Fruit fly (Drosophila melanogaster) whole organism, embryonic: ENCODE measurements around the gene CG43755.

ENCODE experiments used
- Aef1 ChIP-seq: fragments of 200-800 bp; sonication (Bioruptor generic); IDR thresholded peaks from 3 replicates; pipeline ENCODE4 v1.3.6; 2022; ENCODE audit warnings: missing biosample characterization, missing genetic modification characterization
- Atf6 ChIP-seq: fragments of 200-800 bp; sonication (Bioruptor generic); IDR thresholded peaks from 2 replicates; pipeline ENCODE4 v1.3.6; 2022; ENCODE audit warnings: missing biosample characterization, missing genetic modification characterization
- CG10431 ChIP-seq: fragments of 200-800 bp; sonication (Bioruptor generic); optimal IDR thresholded peaks from 3 replicates; lab custom pipeline; 2018; ENCODE audit warnings: missing biosample characterization, mild to moderate bottlenecking, missing genetic modification characterization
- CG10565 ChIP-seq: fragments of 200-800 bp; sonication (Bioruptor generic); optimal IDR thresholded peaks from 3 replicates; lab custom pipeline; 2016; ENCODE audit warnings: missing biosample characterization, mild to moderate bottlenecking, missing genetic modification characterization
- CG10959 ChIP-seq: fragments of 200-800 bp; sonication (Bioruptor generic); IDR thresholded peaks from 2 replicates; pipeline ENCODE4 v1.3.6; 2022; ENCODE audit warnings: missing biosample characterization, missing genetic modification characterization
- CG11695 ChIP-seq: fragments of 200-800 bp; sonication (Bioruptor generic); IDR thresholded peaks from 3 replicates; pipeline ENCODE4 v1.3.6; 2022; ENCODE audit warnings: missing biosample characterization, missing genetic modification characterization
- CG12744 ChIP-seq: fragments of 200-800 bp; sonication (Bioruptor generic); optimal IDR thresholded peaks from 2 replicates; lab custom pipeline; 2016; ENCODE audit warnings: missing biosample characterization, missing genetic modification characterization
- CG15073 ChIP-seq: fragments of 200-800 bp; sonication (Bioruptor generic); optimal IDR thresholded peaks from 2 replicates; lab custom pipeline; 2016; ENCODE audit warnings: missing biosample characterization, missing genetic modification characterization
- CG17186 ChIP-seq: fragments of 200-800 bp; sonication (Bioruptor generic); optimal IDR thresholded peaks from 3 replicates; lab custom pipeline; 2017; ENCODE audit warnings: missing biosample characterization, missing genetic modification reagents, missing genetic modification characterization
- CG18476 ChIP-seq: fragments of 200-800 bp; sonication (Bioruptor generic); optimal IDR thresholded peaks from 2 replicates; lab custom pipeline; 2016; ENCODE audit warnings: missing biosample characterization, mild to moderate bottlenecking, missing genetic modification characterization
- CG32532 ChIP-seq: fragments of 200-800 bp; sonication (Bioruptor generic); IDR thresholded peaks from 2 replicates; pipeline ENCODE4 v1.3.6; 2022; ENCODE audit warnings: missing biosample characterization, missing genetic modification characterization
- CG34224 ChIP-seq: fragments of 200-800 bp; sonication (Bioruptor generic); IDR thresholded peaks from 3 replicates; pipeline ENCODE4 v1.3.6; 2022; ENCODE audit warnings: missing biosample characterization, missing genetic modification characterization; ENCODE audit not compliant: partially characterized antibody
- CG3838 ChIP-seq: fragments of 200-800 bp; sonication (Bioruptor generic); optimal IDR thresholded peaks from 3 replicates; lab custom pipeline; 2016; ENCODE audit warnings: missing biosample characterization, missing genetic modification characterization
- CG4360 ChIP-seq: fragments of 200-800 bp; sonication (Bioruptor generic); IDR thresholded peaks from 2 replicates; pipeline ENCODE4 v1.3.6; 2022; ENCODE audit warnings: missing biosample characterization, missing genetic modification characterization
- CG6765 ChIP-seq: fragments of 200-800 bp; sonication (Bioruptor generic); optimal IDR thresholded peaks from 3 replicates; lab custom pipeline; 2017; ENCODE audit warnings: missing biosample characterization, mild to moderate bottlenecking, missing genetic modification characterization
- CG6791 ChIP-seq: fragments of 200-800 bp; sonication (Bioruptor generic); IDR thresholded peaks from 3 replicates; pipeline ENCODE4 v1.3.6; 2022; ENCODE audit warnings: missing biosample characterization, missing genetic modification characterization; ENCODE audit not compliant: partially characterized antibody
- CG7357 ChIP-seq: fragments of 200-800 bp; sonication (Bioruptor generic); IDR thresholded peaks from 3 replicates; pipeline ENCODE4 v1.3.6; 2022; ENCODE audit warnings: missing biosample characterization, missing genetic modification characterization
- CG8089 ChIP-seq: fragments of 200-800 bp; sonication (Bioruptor generic); optimal IDR thresholded peaks from 3 replicates; lab custom pipeline; 2016; ENCODE audit warnings: missing biosample characterization, missing genetic modification characterization
- CG8359 ChIP-seq: fragments of 200-800 bp; sonication (Bioruptor generic); optimal IDR thresholded peaks from 2 replicates; lab custom pipeline; 2017; ENCODE audit warnings: missing biosample characterization, mild to moderate bottlenecking, missing genetic modification characterization, borderline replicate concordance
- CG8944 ChIP-seq: fragments of 200-800 bp; sonication (Bioruptor generic); optimal IDR thresholded peaks from 3 replicates; lab custom pipeline; 2016; ENCODE audit warnings: missing biosample characterization, missing genetic modification characterization
- CG9215 ChIP-seq: fragments of 200-800 bp; sonication (Bioruptor generic); IDR thresholded peaks from 2 replicates; pipeline ENCODE4 v1.3.6; 2022; ENCODE audit warnings: missing biosample characterization, missing genetic modification characterization
- CrebB ChIP-seq: fragments of 200-800 bp; sonication (Bioruptor generic); optimal IDR thresholded peaks from 3 replicates; lab custom pipeline; 2018; ENCODE audit warnings: missing biosample characterization, mild to moderate bottlenecking, missing genetic modification characterization
- Dbx ChIP-seq: fragments of 200-800 bp; sonication (Bioruptor generic); IDR thresholded peaks from 3 replicates; pipeline ENCODE4 v1.3.6; 2022; ENCODE audit warnings: missing biosample characterization, missing genetic modification characterization
- Fer1 ChIP-seq: fragments of 200-800 bp; sonication (Bioruptor generic); optimal IDR thresholded peaks from 2 replicates; lab custom pipeline; 2017; ENCODE audit warnings: missing biosample characterization, mild to moderate bottlenecking, missing genetic modification characterization
- GATAe ChIP-seq: fragments of 200-800 bp; sonication (Bioruptor generic); conservative IDR thresholded peaks from 2 replicates; pipeline ENCODE4 v1.3.6; 2022; ENCODE audit warnings: missing biosample characterization, missing genetic modification characterization
- HLH4C ChIP-seq: fragments of 200-800 bp; sonication (Bioruptor generic); IDR thresholded peaks from 3 replicates; pipeline ENCODE4 v1.3.6; 2022; ENCODE audit warnings: missing biosample characterization, missing genetic modification characterization; ENCODE audit not compliant: partially characterized antibody
- Hey ChIP-seq: fragments of 200-800 bp; sonication (Bioruptor generic); optimal IDR thresholded peaks from 3 replicates; lab custom pipeline; 2018; ENCODE audit warnings: missing biosample characterization, mild to moderate bottlenecking, missing genetic modification characterization
- MBD-R2 ChIP-seq: fragments of 200-800 bp; sonication (Bioruptor generic); IDR thresholded peaks from 2 replicates; pipeline ENCODE4 v1.3.6; 2022; ENCODE audit warnings: missing biosample characterization, missing genetic modification characterization
- Trl ChIP-seq, 3 experiments: fragments of >200 bp in 2 of 3; fragments of 200-800 bp in 1 of 3; sonication (Bioruptor generic) in 1 of 3; optimal IDR thresholded peaks; 2 replicates in 1 of 3; 3 replicates in 2 of 3; lab custom pipeline; 2016 to 2017; ENCODE audit warnings: missing biosample characterization in 1 of 3, missing genetic modification characterization in 1 of 3
- ash1 ChIP-seq: fragments of 200-800 bp; sonication (Bioruptor generic); optimal IDR thresholded peaks from 2 replicates; lab custom pipeline; 2018; ENCODE audit warnings: missing biosample characterization, mild to moderate bottlenecking, missing genetic modification characterization
- az2 ChIP-seq: fragments of 200-800 bp; sonication (Bioruptor generic); optimal IDR thresholded peaks from 3 replicates; lab custom pipeline; 2016; ENCODE audit warnings: missing biosample characterization, missing genetic modification characterization
- bigmax ChIP-seq: fragments of 200-800 bp; sonication (Bioruptor generic); optimal IDR thresholded peaks from 2 replicates; lab custom pipeline; 2018; ENCODE audit warnings: missing biosample characterization, mild to moderate bottlenecking, missing genetic modification characterization
- br ChIP-seq: fragments of >200 bp; optimal IDR thresholded peaks from 2 replicates; lab custom pipeline; 2017
- chm ChIP-seq: fragments of 200-800 bp; sonication (Bioruptor generic); IDR thresholded peaks from 2 replicates; pipeline ENCODE4 v1.3.6; 2022; ENCODE audit warnings: missing biosample characterization, missing genetic modification characterization
- ci ChIP-seq: fragments of 200-800 bp; sonication (Bioruptor generic); IDR thresholded peaks from 3 replicates; pipeline ENCODE4 v1.3.6; 2022; ENCODE audit warnings: missing biosample characterization, missing genetic modification characterization
- corto ChIP-seq: fragments of 200-800 bp; sonication (Bioruptor generic); optimal IDR thresholded peaks from 2 replicates; lab custom pipeline; 2016; ENCODE audit warnings: missing biosample characterization, mild to moderate bottlenecking, missing genetic modification characterization, moderate library complexity
- dimm ChIP-seq: fragments of 200-800 bp; sonication (Bioruptor generic); IDR thresholded peaks from 2 replicates; pipeline ENCODE4 v1.3.6; 2022; ENCODE audit warnings: missing biosample characterization, missing genetic modification characterization
- ewg ChIP-seq: fragments of 200-800 bp; sonication (Bioruptor generic); optimal IDR thresholded peaks from 3 replicates; lab custom pipeline; 2017; ENCODE audit warnings: mild to moderate bottlenecking, missing biosample characterization, missing genetic modification reagents, missing genetic modification characterization
- gcm2 ChIP-seq: fragments of 200-800 bp; sonication (Bioruptor generic); optimal IDR thresholded peaks from 2 replicates; lab custom pipeline; 2016; ENCODE audit warnings: missing biosample characterization, missing genetic modification characterization
- grau ChIP-seq: fragments of 200-800 bp; optimal IDR thresholded peaks from 3 replicates; lab custom pipeline; 2019; ENCODE audit warnings: missing biosample characterization, mild to moderate bottlenecking, missing genetic modification characterization, moderate library complexity
- gro ChIP-seq: fragments of 200-800 bp; sonication (Bioruptor generic); optimal IDR thresholded peaks from 2 replicates; lab custom pipeline; 2016; ENCODE audit warnings: missing biosample characterization, missing genetic modification characterization
- hth ChIP-seq: fragments of >200 bp; optimal IDR thresholded peaks from 2 replicates; lab custom pipeline; 2017; ENCODE audit warnings: inconsistent platforms
- lilli ChIP-seq: fragments of 200-800 bp; sonication (Bioruptor generic); optimal IDR thresholded peaks from 3 replicates; lab custom pipeline; 2016; ENCODE audit warnings: missing biosample characterization, missing genetic modification characterization
- nom ChIP-seq: fragments of 200-800 bp; sonication (Bioruptor generic); optimal IDR thresholded peaks from 2 replicates; lab custom pipeline; 2017; ENCODE audit warnings: missing biosample characterization, missing genetic modification characterization, mild to moderate bottlenecking, moderate library complexity, missing genetic modification reagents
- odd ChIP-seq: fragments of 200-800 bp; sonication (Bioruptor generic); optimal IDR thresholded peaks from 2 replicates; lab custom pipeline; 2017; ENCODE audit warnings: missing biosample characterization, mild to moderate bottlenecking, missing genetic modification characterization
- otp ChIP-seq: fragments of 200-800 bp; sonication (Bioruptor generic); IDR thresholded peaks from 3 replicates; pipeline ENCODE4, ENCODE4 v1.3.6; 2022; ENCODE audit warnings: missing biosample characterization, missing genetic modification characterization
- p53 ChIP-seq: fragments of 200-800 bp; sonication (Bioruptor generic); optimal IDR thresholded peaks from 2 replicates; lab custom pipeline; 2016; ENCODE audit warnings: missing biosample characterization, missing genetic modification characterization
- ro ChIP-seq: fragments of 200-800 bp; sonication (Bioruptor generic); IDR thresholded peaks from 2 replicates; pipeline ENCODE4 v1.3.6; 2022; ENCODE audit warnings: missing biosample characterization, missing genetic modification characterization
- sim ChIP-seq: fragments of 200-800 bp; sonication (Bioruptor generic); IDR thresholded peaks from 2 replicates; pipeline ENCODE4 v1.3.6; 2022; ENCODE audit warnings: missing biosample characterization, missing genetic modification characterization
- so ChIP-seq: fragments of 200-800 bp; sonication (Bioruptor generic); IDR thresholded peaks from 3 replicates; pipeline ENCODE4 v1.3.6; 2022; ENCODE audit warnings: missing biosample characterization, missing genetic modification characterization
- unc-4 ChIP-seq: fragments of 200-800 bp; sonication (Bioruptor generic); IDR thresholded peaks from 2 replicates; pipeline ENCODE4 v1.3.6; 2022; ENCODE audit warnings: missing biosample characterization, missing genetic modification characterization; ENCODE audit not compliant: partially characterized antibody

The CG43755 gene

dm6 chr2L:286421-286820 is 43.1 kb downstream of the CG43755 start (continued):
- no peak for TF ChIP-seq sim (GFP tag; lab: Robert Waterston, UW)
- TF ChIP-seq CG34224 (GFP tag; lab: Robert Waterston, UW): 0 out of 3 replicates have a peak, but pooled peaks have one; percentile 25
- TF ChIP-seq gro (GFP tag; lab: Kevin White, UChicago): peak; percentile 78
- peak; percentile 62; the same call in 1 of the 3 replicates for TF ChIP-seq CG11695 (GFP tag; lab: Robert Waterston, UW)
- 0 out of 2 replicates have a peak, but pooled peaks have one; percentile 41 for TF ChIP-seq CG10959 (GFP tag; lab: Robert Waterston, UW)
- peak; percentile 68 for TF ChIP-seq CG6765 (GFP tag; lab: Kevin White, UChicago)
- TF ChIP-seq CG8359: no peak
- TF ChIP-seq CG3838 (GFP tag; lab: Kevin White, UChicago): no peak
- TF ChIP-seq so: peak; percentile 70; the same call in 2 of the 3 replicates
- peak; percentile 12 for TF ChIP-seq CG18476 (GFP tag; lab: Kevin White, UChicago)
- peak; percentile 44; the same call in 1 of the 2 replicates for TF ChIP-seq CG4360
- TF ChIP-seq Hey (tag; lab: Kevin White, UChicago): no peak
- peak; percentile 68 for TF ChIP-seq CrebB (tag; lab: Kevin White, UChicago)
- peak; percentile 94 for TF ChIP-seq GATAe (GFP tag; lab: Robert Waterston, UW)
- TF ChIP-seq ewg: no peak
- TF ChIP-seq ro (GFP tag; lab: Robert Waterston, UW): no peak
- peak; percentile 64 for TF ChIP-seq otp (GFP tag; lab: Robert Waterston, UW)
- peak; percentile 87 for TF ChIP-seq lilli (GFP tag; lab: Kevin White, UChicago)
- TF ChIP-seq Trl (optimal IDR thresholded peaks at IDR 0.05; lab: Kevin White, UChicago): no peak
- peak; percentile 72 for TF ChIP-seq Trl (GFP tag; optimal IDR thresholded peaks at IDR 0.05; lab: Kevin White, UChicago)
- TF ChIP-seq br (lab: Kevin White, UChicago): no peak
- peak; percentile 54 for TF ChIP-seq CG8944 (GFP tag; lab: Kevin White, UChicago)
- TF ChIP-seq MBD-R2 (GFP tag; lab: Robert Waterston, UW): peak; percentile 59
- TF ChIP-seq CG32532 (GFP tag; lab: Robert Waterston, UW): peak; percentile 84
- TF ChIP-seq CG12744: peak; percentile 54
- no peak for TF ChIP-seq hth (lab: Kevin White, UChicago)
- peak; percentile 78 for TF ChIP-seq ci (GFP tag; lab: Robert Waterston, UW)
- TF ChIP-seq CG8089 (GFP tag; lab: Kevin White, UChicago): peak; percentile 13
- peak; percentile 62 for TF ChIP-seq az2 (GFP tag; lab: Kevin White, UChicago)
- TF ChIP-seq CG7357: peak; percentile 37; the same call in 1 of the 3 replicates
- TF ChIP-seq ash1 (GFP tag; lab: Kevin White, UChicago): peak; percentile 79
- TF ChIP-seq CG6791 (GFP tag; lab: Robert Waterston, UW): no peak
- TF ChIP-seq chm (GFP tag; lab: Robert Waterston, UW): peak; percentile 86
- TF ChIP-seq dimm (GFP tag; lab: Robert Waterston, UW): no peak
- TF ChIP-seq CG10565 (GFP tag; lab: Kevin White, UChicago): no peak
- TF ChIP-seq p53 (GFP tag; lab: Kevin White, UChicago): no peak
- no peak for TF ChIP-seq CG17186
- TF ChIP-seq CG9215 (GFP tag; lab: Robert Waterston, UW): 0 out of 2 replicates have a peak, but pooled peaks have one; percentile 36
- no peak for TF ChIP-seq CG15073 (GFP tag; lab: Kevin White, UChicago)
- TF ChIP-seq bigmax: no peak
- peak; percentile 82 for TF ChIP-seq Atf6 (GFP tag; lab: Robert Waterston, UW)
- peak; percentile 53 for TF ChIP-seq gcm2 (GFP tag; lab: Kevin White, UChicago)
- peak; percentile 79 for TF ChIP-seq corto
- no peak for TF ChIP-seq unc-4 (GFP tag; lab: Robert Waterston, UW)
- TF ChIP-seq grau: peak; percentile 98
- no peak for TF ChIP-seq HLH4C (GFP tag; lab: Robert Waterston, UW)
- TF ChIP-seq Dbx (GFP tag; lab: Robert Waterston, UW): peak; percentile 88
- TF ChIP-seq nom: peak; percentile 91
- TF ChIP-seq Fer1 (GFP tag; lab: Kevin White, UChicago): peak; percentile 80
- no peak for TF ChIP-seq CG10431 (GFP tag; lab: Kevin White, UChicago)
- TF ChIP-seq Aef1: peak; percentile 68
- TF ChIP-seq odd (GFP tag; lab: Kevin White, UChicago): peak; percentile 21
